Fruit fly (Drosophila melanogaster): ENCODE data around the gene Corp.

The Corp gene

DNA sequence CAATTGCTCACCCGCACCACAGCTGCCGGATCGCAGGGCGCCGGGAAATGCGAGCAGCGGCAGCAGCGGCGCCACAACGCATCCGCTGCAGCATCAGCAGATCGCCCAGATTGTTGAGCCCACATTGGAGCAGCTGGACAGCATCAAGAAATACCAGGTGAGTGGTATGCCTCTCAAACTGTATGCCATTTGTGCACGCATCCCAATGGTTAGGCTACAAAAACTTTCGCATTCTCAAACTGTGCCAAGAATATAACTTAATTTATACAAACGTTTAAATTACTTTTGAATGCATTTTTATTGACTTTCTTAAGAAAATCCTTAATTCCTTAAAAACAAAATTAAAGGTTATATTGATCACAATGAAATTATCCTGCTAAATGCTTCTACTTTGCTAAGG, 43.3 kb downstream of the Corp start:
- TF ChIP-seq ttk (optimal IDR thresholded peaks at IDR 0.05): no peak
- TF ChIP-seq h (optimal IDR thresholded peaks at IDR 0.05): no peak
- TF ChIP-seq Sin3A (optimal IDR thresholded peaks at IDR 0.05): no peak
